Worm (Caenorhabditis elegans): ENCODE results near the gene cdf-2.

DNA sequence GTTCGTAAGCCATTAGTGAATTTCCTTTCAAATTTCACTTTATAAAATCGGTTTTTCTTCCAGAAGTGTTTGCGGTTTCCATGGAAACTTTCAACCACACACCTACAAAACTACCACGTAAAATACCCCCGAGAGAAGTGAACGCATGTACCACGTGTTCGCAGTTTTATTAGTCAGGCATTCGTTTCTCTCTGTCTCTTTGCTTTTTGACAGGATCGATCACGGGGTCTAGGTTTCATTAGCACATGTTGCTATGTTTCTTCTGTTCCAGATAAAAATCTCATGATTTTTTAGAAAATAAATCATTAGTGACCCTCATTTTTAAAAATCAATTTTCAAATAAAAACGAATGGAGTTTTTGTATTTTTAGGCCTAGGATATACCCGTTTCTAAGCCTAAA, 22.3 kb downstream of the cdf-2 start:
- no peak for TF ChIP-seq aha-1 (tag; optimal IDR thresholded peaks at IDR 0.05)
- TF ChIP-seq unc-130 (tag; optimal IDR thresholded peaks at IDR 0.05), result no peak
- no peak for TF ChIP-seq fkh-10 (GFP tag; optimal IDR thresholded peaks at IDR 0.05)
- TF ChIP-seq lir-3 (tag; optimal IDR thresholded peaks at IDR 0.05; ENCODE audit: poor library complexity), result no peak
- no peak for TF ChIP-seq nhr-77 (tag; optimal IDR thresholded peaks at IDR 0.05)
- TF ChIP-seq aly-2 (tag; optimal IDR thresholded peaks at IDR 0.05), result no peak
- TF ChIP-seq ztf-11 (tag; optimal IDR thresholded peaks at IDR 0.05), result no peak
- TF ChIP-seq zip-4 (GFP tag; optimal IDR thresholded peaks at IDR 0.05), result no peak
- TF ChIP-seq tbx-2 (tag; optimal IDR thresholded peaks at IDR 0.05), result no peak
- no peak for TF ChIP-seq ama-1 (optimal IDR thresholded peaks at IDR 0.05)
- no peak for TF ChIP-seq irx-1 (tag; optimal IDR thresholded peaks at IDR 0.05)

Data from whole organism, L1 larva.